Worm (Caenorhabditis elegans) whole organism, L2 larva: ENCODE results near the gene F13H8.1.

Source experiments
- C34F6.9 ChIP-seq: fragments of 150-350 bp; optimal IDR thresholded peaks from 2 replicates; lab custom pipeline; 2014; ENCODE audit warnings: missing biosample characterization, missing genetic modification characterization
- F13H6.1 ChIP-seq: sonication (generic microtip); optimal IDR thresholded peaks from 2 replicates; lab custom pipeline; 2016; ENCODE audit warnings: missing genetic modification characterization, missing compliant biosample characterization
- R02D3.7 ChIP-seq: fragments of 150-350 bp; optimal IDR thresholded peaks from 2 replicates; lab custom pipeline; 2014; ENCODE audit warnings: missing biosample characterization, missing genetic modification characterization
- Y55F3AM.14 ChIP-seq: fragments of 200-800 bp; sonication (Bioruptor generic); optimal IDR thresholded peaks from 2 replicates; lab custom pipeline; 2018; ENCODE audit warnings: mild to moderate bottlenecking, missing genetic modification characterization, missing compliant biosample characterization
- ZK546.5 ChIP-seq: sonication (generic microtip); optimal IDR thresholded peaks from 2 replicates; lab custom pipeline; 2017; ENCODE audit warnings: missing biosample characterization, missing genetic modification characterization
- alr-1 ChIP-seq: fragments of 150-350 bp; optimal IDR thresholded peaks from 2 replicates; lab custom pipeline; 2014; ENCODE audit warnings: missing biosample characterization, missing genetic modification characterization
- aly-2 ChIP-seq: fragments of 150-350 bp; optimal IDR thresholded peaks from 2 replicates; lab custom pipeline; 2014; ENCODE audit warnings: missing biosample characterization, missing genetic modification characterization
- blmp-1 ChIP-seq: sonication (generic microtip); optimal IDR thresholded peaks from 2 replicates; lab custom pipeline; 2017; ENCODE audit warnings: missing genetic modification characterization, mild to moderate bottlenecking, missing compliant biosample characterization, antibody characterized with exemption, moderate library complexity; ENCODE audit not compliant: insufficient read depth
- ceh-82 ChIP-seq: fragments of 150-350 bp; optimal IDR thresholded peaks from 2 replicates; lab custom pipeline; 2014; ENCODE audit warnings: missing biosample characterization, missing genetic modification characterization
- crh-2 ChIP-seq: sonication (generic microtip); optimal IDR thresholded peaks from 2 replicates; lab custom pipeline; 2017; ENCODE audit warnings: missing biosample characterization, missing genetic modification characterization
- dmd-4 ChIP-seq: sonication (generic microtip); optimal IDR thresholded peaks from 2 replicates; lab custom pipeline; 2017; ENCODE audit warnings: missing biosample characterization, missing genetic modification characterization
- egl-27 ChIP-seq: sonication (generic microtip); optimal IDR thresholded peaks from 3 replicates; lab custom pipeline; 2017; ENCODE audit warnings: missing biosample characterization, missing genetic modification reagents, missing genetic modification characterization
- elt-3 ChIP-seq: sonication (generic microtip); optimal IDR thresholded peaks from 2 replicates; lab custom pipeline; 2017; ENCODE audit warnings: missing biosample characterization, missing genetic modification characterization
- fos-1 ChIP-seq: fragments of 150-350 bp; optimal IDR thresholded peaks from 2 replicates; lab custom pipeline; 2014; ENCODE audit warnings: missing biosample characterization, missing genetic modification characterization
- gmeb-1 ChIP-seq: fragments of 150-350 bp; optimal IDR thresholded peaks from 2 replicates; lab custom pipeline; 2014; ENCODE audit warnings: missing biosample characterization, missing genetic modification characterization
- lin-11 ChIP-seq: fragments of 150-350 bp; sonication (generic microtip); optimal IDR thresholded peaks from 2 replicates; lab custom pipeline; 2014; ENCODE audit warnings: missing biosample characterization, missing genetic modification characterization, inconsistent platforms, mixed read lengths
- lin-13 ChIP-seq: fragments of 150-350 bp; optimal IDR thresholded peaks from 2 replicates; lab custom pipeline; 2014; ENCODE audit warnings: missing biosample characterization, missing genetic modification reagents, missing genetic modification characterization
- lin-39 ChIP-seq: fragments of 150-350 bp; optimal IDR thresholded peaks from 2 replicates; lab custom pipeline; 2014; ENCODE audit warnings: missing biosample characterization, missing genetic modification reagents, missing genetic modification characterization
- lsy-2 ChIP-seq, 2 experiments: fragments of 150-350 bp in 1 of 2; sonication (generic microtip) in 1 of 2; optimal IDR thresholded peaks; 2 replicates each; lab custom pipeline; 2014 to 2017; ENCODE audit warnings: missing biosample characterization in 2 of 2, missing genetic modification characterization in 2 of 2
- mbf-1 ChIP-seq: sonication (generic microtip); optimal IDR thresholded peaks from 2 replicates; lab custom pipeline; 2017; ENCODE audit warnings: missing biosample characterization, missing genetic modification characterization
- mdl-1 ChIP-seq, 2 experiments: fragments of 150-350 bp in 1 of 2; sonication (generic microtip) in 1 of 2; optimal IDR thresholded peaks; 2 replicates each; lab custom pipeline; 2017; ENCODE audit warnings: missing biosample characterization in 2 of 2, missing genetic modification characterization in 2 of 2
- nhr-11 ChIP-seq: fragments of 150-350 bp; optimal IDR thresholded peaks from 2 replicates; lab custom pipeline; 2014; ENCODE audit warnings: missing biosample characterization, missing genetic modification characterization
- nhr-12 ChIP-seq: fragments of 150-350 bp; optimal IDR thresholded peaks from 2 replicates; lab custom pipeline; 2014; ENCODE audit warnings: missing biosample characterization, missing genetic modification characterization
- nhr-129 ChIP-seq: fragments of 150-350 bp; optimal IDR thresholded peaks from 2 replicates; lab custom pipeline; 2014; ENCODE audit warnings: missing biosample characterization, missing genetic modification characterization
- nhr-21 ChIP-seq: fragments of 150-350 bp; optimal IDR thresholded peaks from 2 replicates; lab custom pipeline; 2014; ENCODE audit warnings: missing biosample characterization, missing genetic modification characterization
- nhr-23 ChIP-seq: fragments of 150-350 bp; optimal IDR thresholded peaks from 2 replicates; lab custom pipeline; 2014; ENCODE audit warnings: missing biosample characterization, missing genetic modification reagents, missing genetic modification characterization
- nhr-237 ChIP-seq: fragments of 150-350 bp; optimal IDR thresholded peaks from 2 replicates; lab custom pipeline; 2014; ENCODE audit warnings: missing biosample characterization, missing genetic modification characterization
- nhr-25 ChIP-seq: fragments of 150-350 bp; sonication (generic microtip); optimal IDR thresholded peaks from 3 replicates; lab custom pipeline; 2014; ENCODE audit warnings: missing biosample characterization, missing genetic modification characterization
- nhr-6 ChIP-seq: fragments of 150-350 bp; optimal IDR thresholded peaks from 2 replicates; lab custom pipeline; 2014; ENCODE audit warnings: missing biosample characterization, missing genetic modification characterization
- nhr-77 ChIP-seq: fragments of 150-350 bp; optimal IDR thresholded peaks from 2 replicates; lab custom pipeline; 2014; ENCODE audit warnings: missing biosample characterization, missing genetic modification characterization
- sem-4 ChIP-seq: fragments of 150-350 bp; optimal IDR thresholded peaks from 2 replicates; lab custom pipeline; 2014; ENCODE audit warnings: missing biosample characterization, missing genetic modification reagents, missing genetic modification characterization
- sma-3 ChIP-seq: sonication (generic microtip); optimal IDR thresholded peaks from 2 replicates; lab custom pipeline; 2016; ENCODE audit warnings: missing genetic modification reagents, missing genetic modification characterization, missing compliant biosample characterization
- sma-9 ChIP-seq, 2 experiments: fragments of 150-350 bp in 1 of 2; sonication (generic microtip) in 1 of 2; optimal IDR thresholded peaks; 2 replicates each; lab custom pipeline; 2014 to 2016; ENCODE audit warnings: missing genetic modification characterization in 2 of 2, mild to moderate bottlenecking in 1 of 2, missing biosample characterization in 1 of 2, missing compliant biosample characterization in 1 of 2, missing genetic modification reagents in 1 of 2, moderate library complexity in 1 of 2
- unc-55 ChIP-seq: fragments of 150-350 bp; sonication (generic microtip); optimal IDR thresholded peaks from 3 replicates; lab custom pipeline; 2014; ENCODE audit warnings: missing biosample characterization, missing genetic modification reagents, missing genetic modification characterization
- unc-62 ChIP-seq: fragments of 150-350 bp; optimal IDR thresholded peaks from 2 replicates; lab custom pipeline; 2014; ENCODE audit warnings: missing biosample characterization, missing genetic modification reagents, missing genetic modification characterization
- zag-1 ChIP-seq: fragments of 150-350 bp; optimal IDR thresholded peaks from 2 replicates; lab custom pipeline; 2014; ENCODE audit warnings: missing biosample characterization, missing genetic modification characterization
- ztf-1 ChIP-seq: fragments of 200-800 bp; sonication (Bioruptor generic); conservative IDR thresholded peaks from 2 replicates; pipeline ENCODE4 v1.3.6; 2022; ENCODE audit warnings: missing genetic modification characterization, missing compliant biosample characterization
- ztf-11 ChIP-seq: sonication (generic microtip); optimal IDR thresholded peaks from 2 replicates; lab custom pipeline; 2017; ENCODE audit warnings: missing biosample characterization, missing genetic modification characterization

Gene F13H8.1

ce11 chrII:6247011-6247410, 36.2 kb upstream of the F13H8.1 start, which contains the start of gene T24H7.2:
TSS of gene T24H7.2 (plus strand) at chrII:6247311.
- no peak for TF ChIP-seq lin-13
- no peak for TF ChIP-seq ztf-1
- TF ChIP-seq nhr-237, result no peak
- no peak for TF ChIP-seq dmd-4 (tag; lab: Kevin White, UChicago)
- TF ChIP-seq nhr-77 (tag; lab: Kevin White, UChicago), result no peak
- TF ChIP-seq ceh-82, result no peak
- TF ChIP-seq ZK546.5 (tag; lab: Kevin White, UChicago), result no peak
- no peak for TF ChIP-seq zag-1 (tag; lab: Kevin White, UChicago)
- TF ChIP-seq ztf-11 (tag; lab: Kevin White, UChicago), result no peak
- no peak for TF ChIP-seq elt-3 (tag; lab: Kevin White, UChicago)
- no peak for TF ChIP-seq blmp-1
- no peak for TF ChIP-seq aly-2 (tag; lab: Kevin White, UChicago)
- TF ChIP-seq mbf-1 (tag; lab: Kevin White, UChicago), result no peak
- no peak for TF ChIP-seq alr-1 (tag; lab: Kevin White, UChicago)
- TF ChIP-seq F13H6.1 (tag; lab: Kevin White, UChicago), result no peak
- TF ChIP-seq R02D3.7 (tag; lab: Kevin White, UChicago), result no peak
- no peak for TF ChIP-seq unc-55 (GFP tag; lab: Kevin White, UChicago)
- TF ChIP-seq fos-1 (tag; lab: Kevin White, UChicago), result no peak

DNA sequence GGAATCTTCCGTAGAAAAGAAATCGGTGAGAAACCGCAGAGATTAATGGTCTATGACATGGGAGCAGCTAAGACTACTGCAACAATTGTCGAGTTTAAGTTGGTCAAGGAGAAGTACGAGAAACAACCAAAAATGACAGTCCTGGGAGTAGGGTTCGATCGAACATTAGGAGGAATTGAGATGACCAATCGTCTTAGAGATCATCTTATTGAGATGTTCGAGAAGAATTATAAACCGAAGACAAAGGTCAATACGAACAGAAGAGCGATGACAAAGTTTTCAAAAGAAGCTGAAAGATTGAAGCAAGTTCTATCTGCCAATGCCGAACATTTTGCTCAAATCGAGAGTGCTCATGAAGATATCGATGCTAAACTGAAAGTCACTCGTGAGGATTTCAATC, 35.2 kb upstream of the F13H8.1 start:
- TF ChIP-seq lsy-2 (tag; optimal IDR thresholded peaks at IDR 0.05; lab: Kevin White, UChicago), result no peak
- no peak for TF ChIP-seq lin-39 (tag; lab: Kevin White, UChicago)
- no peak for TF ChIP-seq sem-4 (tag; lab: Kevin White, UChicago)
- TF ChIP-seq nhr-11 (tag; lab: Kevin White, UChicago), result no peak
- no peak for TF ChIP-seq nhr-237
- no peak for TF ChIP-seq C34F6.9 (tag; lab: Kevin White, UChicago)
- TF ChIP-seq mbf-1 (tag; lab: Kevin White, UChicago), result no peak
- no peak for TF ChIP-seq alr-1 (tag; lab: Kevin White, UChicago)
- TF ChIP-seq lin-11 (tag; lab: Kevin White, UChicago), result no peak
- no peak for TF ChIP-seq egl-27
- no peak for TF ChIP-seq nhr-25
- TF ChIP-seq nhr-23 (tag; lab: Kevin White, UChicago), result no peak
- no peak for TF ChIP-seq Y55F3AM.14
- TF ChIP-seq nhr-21 (tag; lab: Kevin White, UChicago), result no peak
- no peak for TF ChIP-seq F13H6.1 (tag; lab: Kevin White, UChicago)
- no peak for TF ChIP-seq nhr-6 (tag; lab: Kevin White, UChicago)
- TF ChIP-seq ZK546.5 (tag; lab: Kevin White, UChicago), result no peak
- TF ChIP-seq zag-1 (tag; lab: Kevin White, UChicago), result no peak
- TF ChIP-seq nhr-12 (tag; lab: Kevin White, UChicago), result no peak

DNA sequence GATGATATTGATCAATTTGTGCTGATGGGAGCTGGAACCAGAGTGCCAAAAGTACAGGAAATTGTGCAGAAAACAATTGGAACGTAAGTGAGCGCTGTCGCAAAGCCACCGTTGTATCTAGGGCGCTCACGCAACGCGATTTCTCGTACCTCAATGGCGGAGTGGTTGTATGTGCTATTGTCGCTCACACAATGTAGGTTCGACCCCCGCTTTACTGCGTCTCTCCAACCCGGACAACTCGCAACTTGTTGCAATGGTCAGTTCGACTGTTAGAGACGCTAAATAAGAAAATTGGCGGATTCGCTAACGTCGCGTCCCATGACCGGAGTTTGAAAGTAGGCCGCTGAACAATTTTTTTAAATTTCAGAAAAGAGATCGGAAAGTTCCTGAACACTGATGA, 34.7 kb upstream of the F13H8.1 start:
- TF ChIP-seq fos-1 (tag; lab: Kevin White, UChicago) (peak; percentile 40), crh-2 (tag; lab: Kevin White, UChicago) (peak; percentile 29), sma-3 (GFP tag; lab: Kevin White, UChicago) (peak; percentile 68), nhr-129 (tag; lab: Kevin White, UChicago) (peak; percentile 85), gmeb-1 (tag; lab: Kevin White, UChicago) (peak; percentile 69), unc-62 (GFP tag; lab: Kevin White, UChicago) (no peak), unc-55 (GFP tag; lab: Kevin White, UChicago) (peak; percentile 30), ztf-1 (no peak), C34F6.9 (tag; lab: Kevin White, UChicago) (peak; percentile 52), sem-4 (tag; lab: Kevin White, UChicago) (peak; percentile 7), mdl-1 (tag; optimal IDR thresholded peaks at IDR 0.05; lab: Kevin White, UChicago) (no peak), nhr-21 (tag; lab: Kevin White, UChicago) (peak; percentile 22), F13H6.1 (tag; lab: Kevin White, UChicago) (peak; percentile 56), lin-39 (tag; lab: Kevin White, UChicago) (no peak), lin-11 (tag; lab: Kevin White, UChicago) (peak; percentile 54), R02D3.7 (tag; lab: Kevin White, UChicago) (no peak), zag-1 (tag; lab: Kevin White, UChicago) (peak; percentile 9), sma-9 (GFP tag; optimal IDR thresholded peaks at IDR 0.05; lab: Kevin White, UChicago) (peak; percentile 67), sma-9 (tag; optimal IDR thresholded peaks at IDR 0.05; lab: Kevin White, UChicago) (no peak), lsy-2 (tag; optimal IDR thresholded peaks at IDR 0.05; lab: Kevin White, UChicago) (peak; percentile 11 to 36), nhr-6 (tag; lab: Kevin White, UChicago) (no peak)
